Worm (Caenorhabditis elegans): ENCODE data around the gene D2023.6.

The D2023.6 gene

ce11 chrV:11779810-11780209 lies 47.3 kb upstream of the D2023.6 start:
- TF ChIP-seq nhr-28 (tag; optimal IDR thresholded peaks at IDR 0.05) (peak; percentile 15), Y48G9A.11 (GFP tag; IDR thresholded peaks at IDR 0.05) (no peak), unc-62 (GFP tag; optimal IDR thresholded peaks at IDR 0.05 in 1 of 2) (peak in 1 of 2 experiments; percentile 97), unc-62 (tag; optimal IDR thresholded peaks at IDR 0.05) (no peak), F26F4.8 (GFP tag; conservative IDR thresholded peaks at IDR 0.05) (no peak), jun-1 (tag; optimal IDR thresholded peaks at IDR 0.05) (no peak), D1046.2 (GFP tag; IDR thresholded peaks at IDR 0.05) (no peak), lsy-2 (tag; optimal IDR thresholded peaks at IDR 0.05) (peak in 1 of 2 experiments; percentile 19), zfp-3 (GFP tag; conservative IDR thresholded peaks at IDR 0.05) (no peak), mxl-3 (GFP tag; optimal IDR thresholded peaks at IDR 0.05) (no peak), aly-2 (tag; optimal IDR thresholded peaks at IDR 0.05) (no peak), nhr-48 (tag; optimal IDR thresholded peaks at IDR 0.05) (no peak), zip-11 (GFP tag; IDR thresholded peaks at IDR 0.05) (no peak), snpc-4 (tag; optimal IDR thresholded peaks at IDR 0.05) (no peak), hmg-1.1 (GFP tag; IDR thresholded peaks at IDR 0.05) (no peak), lin-1 (GFP tag; IDR thresholded peaks at IDR 0.05) (no peak), php-3 (GFP tag; IDR thresholded peaks at IDR 0.05) (no peak), nhr-6 (tag; optimal IDR thresholded peaks at IDR 0.05) (no peak), nhr-10 (tag; optimal IDR thresholded peaks at IDR 0.05) (no peak), sdz-12 (GFP tag; optimal IDR thresholded peaks at IDR 0.05) (no peak), pha-4 (GFP tag; IDR thresholded peaks at IDR 0.05) (no peak), pha-4 (tag; optimal IDR thresholded peaks at IDR 0.05) (no peak), skn-1 (tag; optimal IDR thresholded peaks at IDR 0.05) (no peak), ceh-20 (GFP tag; IDR thresholded peaks at IDR 0.05) (0 out of 2 replicates have a peak, but pooled peaks have one; percentile 57), arid-1 (GFP tag; conservative IDR thresholded peaks at IDR 0.05) (no peak), lim-7 (GFP tag; IDR thresholded peaks at IDR 0.05) (no peak), nhr-11 (tag; optimal IDR thresholded peaks at IDR 0.05) (no peak), ctbp-1 (GFP tag; IDR thresholded peaks at IDR 0.05) (no peak), tag-97 (GFP tag; IDR thresholded peaks at IDR 0.05) (no peak), ztf-11 (tag; optimal IDR thresholded peaks at IDR 0.05) (no peak), nhr-237 (tag; optimal IDR thresholded peaks at IDR 0.05) (no peak), dmd-9 (GFP tag; IDR thresholded peaks at IDR 0.05) (no peak), F44E2.7 (GFP tag; IDR thresholded peaks at IDR 0.05) (no peak)

ce11 chrV:11782809-11783440 lies 44.2 kb upstream of the D2023.6 start, which contains the start of gene F55A11.11:
TSS of gene F55A11.11 (plus strand) at chrV:11783149.
- TF ChIP-seq hmg-1.1 (GFP tag; IDR thresholded peaks at IDR 0.05) (peak; percentile 92), pha-4 (GFP tag; IDR thresholded peaks at IDR 0.05) (peak; percentile 97), pha-4 (tag; optimal IDR thresholded peaks at IDR 0.05) (no peak), nhr-11 (tag; optimal IDR thresholded peaks at IDR 0.05) (peak; percentile 58), skn-1 (tag; optimal IDR thresholded peaks at IDR 0.05) (no peak), nhr-237 (tag; optimal IDR thresholded peaks at IDR 0.05) (no peak), tag-97 (GFP tag; IDR thresholded peaks at IDR 0.05) (no peak), daf-8 (GFP tag; IDR thresholded peaks at IDR 0.05) (peak; percentile 98), hlh-11 (tag; optimal IDR thresholded peaks at IDR 0.05) (peak; percentile 73), zfp-2 (tag; optimal IDR thresholded peaks at IDR 0.05) (peak; percentile 66), dve-1 (tag; optimal IDR thresholded peaks at IDR 0.05; ENCODE audit: insufficient read depth) (peak; percentile 80), mdl-1 (tag; optimal IDR thresholded peaks at IDR 0.05) (peak; percentile 6 to 33), Y105C5A.15 (GFP tag; IDR thresholded peaks at IDR 0.05) (peak; percentile 95), egl-27 (tag; optimal IDR thresholded peaks at IDR 0.05) (no peak), ceh-82 (tag; optimal IDR thresholded peaks at IDR 0.05) (no peak), vab-7 (GFP tag; IDR thresholded peaks at IDR 0.05) (peak; percentile 96), nhr-77 (tag; optimal IDR thresholded peaks at IDR 0.05) (peak; percentile 12), daf-19 (GFP tag; conservative IDR thresholded peaks at IDR 0.05) (peak; percentile 94), lin-39 (tag; optimal IDR thresholded peaks at IDR 0.05) (no peak), lsy-2 (tag; optimal IDR thresholded peaks at IDR 0.05) (peak in 1 of 2 experiments; percentile 79), aly-2 (tag; optimal IDR thresholded peaks at IDR 0.05) (no peak), ZK337.2 (GFP tag; IDR thresholded peaks at IDR 0.05) (peak; percentile 91), ceh-44 (GFP tag; IDR thresholded peaks at IDR 0.05) (peak; percentile 92), pqm-1 (tag; optimal IDR thresholded peaks at IDR 0.05) (no peak), mep-1 (tag; optimal IDR thresholded peaks at IDR 0.05) (peak; percentile 83), snpc-1.2 (GFP tag; IDR thresholded peaks at IDR 0.05) (peak; percentile 92), nhr-41 (GFP tag; IDR thresholded peaks at IDR 0.05) (peak; percentile 97), zip-2 (tag; optimal IDR thresholded peaks at IDR 0.05) (peak; percentile 68)
